Fruit fly (Drosophila melanogaster) whole organism, embryonic: Measurements from ENCODE around the gene VhaAC45RP.
A peak's percentile ranks its signal among the peaks of the same experiment; 100 is the strongest.

Experiments used
- Ada2b ChIP-seq: fragments of 200-800 bp; sonication (Bioruptor generic); IDR thresholded peaks from 2 replicates; pipeline ENCODE4 v1.3.6; 2022; ENCODE audit warnings: missing biosample characterization, missing genetic modification characterization
- Awh ChIP-seq: fragments of 200-800 bp; sonication (Bioruptor generic); IDR thresholded peaks from 2 replicates; pipeline ENCODE4, ENCODE4 v1.3.6; 2022; ENCODE audit warnings: missing biosample characterization, missing genetic modification characterization
- Bgb ChIP-seq: fragments of 200-800 bp; sonication (Bioruptor generic); IDR thresholded peaks from 2 replicates; pipeline ENCODE4 v1.3.6; 2022; ENCODE audit warnings: missing biosample characterization, missing genetic modification characterization; ENCODE audit not compliant: partially characterized antibody
- BtbVII ChIP-seq: fragments of 200-800 bp; sonication (Bioruptor generic); optimal IDR thresholded peaks from 3 replicates; lab custom pipeline; 2017; ENCODE audit warnings: missing biosample characterization, mild to moderate bottlenecking, missing genetic modification characterization
- CG10321 ChIP-seq: fragments of 200-800 bp; sonication (Bioruptor generic); IDR thresholded peaks from 2 replicates; pipeline ENCODE4 v1.3.6; 2022; ENCODE audit warnings: missing biosample characterization, missing genetic modification characterization
- CG11398 ChIP-seq: fragments of 200-800 bp; sonication (Bioruptor generic); optimal IDR thresholded peaks from 2 replicates; lab custom pipeline; 2016; ENCODE audit warnings: missing biosample characterization, missing genetic modification characterization
- CG12236 ChIP-seq: fragments of 200-800 bp; sonication (Bioruptor generic); optimal IDR thresholded peaks from 2 replicates; lab custom pipeline; 2016; ENCODE audit warnings: missing biosample characterization, missing genetic modification characterization
- CG12744 ChIP-seq: fragments of 200-800 bp; sonication (Bioruptor generic); optimal IDR thresholded peaks from 2 replicates; lab custom pipeline; 2016; ENCODE audit warnings: missing biosample characterization, missing genetic modification characterization
- CG12942 ChIP-seq: fragments of 200-800 bp; sonication (Bioruptor generic); optimal IDR thresholded peaks from 3 replicates; lab custom pipeline; 2016; ENCODE audit warnings: missing biosample characterization, missing genetic modification characterization
- CG2875 ChIP-seq: fragments of 200-800 bp; sonication (Bioruptor generic); optimal IDR thresholded peaks from 2 replicates; lab custom pipeline; 2017; ENCODE audit warnings: missing biosample characterization, mild to moderate bottlenecking, missing genetic modification characterization, missing genetic modification reagents
- CG31224 ChIP-seq: fragments of 200-800 bp; sonication (Bioruptor generic); IDR thresholded peaks from 2 replicates; pipeline ENCODE4 v1.3.6; 2022; ENCODE audit warnings: missing biosample characterization, missing genetic modification characterization
- CG4707 ChIP-seq: fragments of 200-800 bp; sonication (Bioruptor generic); optimal IDR thresholded peaks from 2 replicates; lab custom pipeline; 2018; ENCODE audit warnings: missing biosample characterization, mild to moderate bottlenecking, missing genetic modification characterization, moderate library complexity
- CG4820 ChIP-seq: fragments of 200-800 bp; sonication (Bioruptor generic); optimal IDR thresholded peaks from 3 replicates; lab custom pipeline; 2016; ENCODE audit warnings: missing biosample characterization, missing genetic modification characterization
- CG6654 ChIP-seq: fragments of 200-800 bp; sonication (Bioruptor generic); optimal IDR thresholded peaks from 2 replicates; lab custom pipeline; 2017; ENCODE audit warnings: missing biosample characterization, mild to moderate bottlenecking, missing genetic modification characterization
- CG6683 ChIP-seq: fragments of 200-800 bp; sonication (Bioruptor generic); optimal IDR thresholded peaks from 2 replicates; lab custom pipeline; 2017; ENCODE audit warnings: missing biosample characterization, mild to moderate bottlenecking, missing genetic modification characterization, missing genetic modification reagents
- CG7271 ChIP-seq: fragments of 200-800 bp; sonication (Bioruptor generic); optimal IDR thresholded peaks from 2 replicates; lab custom pipeline; 2018; ENCODE audit warnings: missing biosample characterization, mild to moderate bottlenecking, missing genetic modification characterization, moderate library complexity
- CG7556 ChIP-seq: fragments of 200-800 bp; sonication (Bioruptor generic); optimal IDR thresholded peaks from 2 replicates; lab custom pipeline; 2017; ENCODE audit warnings: missing biosample characterization, mild to moderate bottlenecking, missing genetic modification characterization
- CG7963 ChIP-seq: fragments of 200-800 bp; sonication (Bioruptor generic); IDR thresholded peaks from 3 replicates; pipeline ENCODE4 v1.3.6; 2022; ENCODE audit warnings: missing biosample characterization, missing genetic modification characterization; ENCODE audit not compliant: partially characterized antibody
- CHES-1-like ChIP-seq: fragments of 200-800 bp; sonication (Bioruptor generic); optimal IDR thresholded peaks from 2 replicates; lab custom pipeline; 2016; ENCODE audit warnings: missing biosample characterization, missing genetic modification characterization
- Camta ChIP-seq: fragments of 200-800 bp; sonication (Bioruptor generic); optimal IDR thresholded peaks from 2 replicates; lab custom pipeline; 2016; ENCODE audit warnings: missing biosample characterization, missing genetic modification characterization
- Chrac-16 ChIP-seq: fragments of 200-800 bp; sonication (Bioruptor generic); optimal IDR thresholded peaks from 3 replicates; lab custom pipeline; 2016; ENCODE audit warnings: missing biosample characterization, missing genetic modification characterization
- D19B ChIP-seq: fragments of 200-800 bp; sonication (Bioruptor generic); optimal IDR thresholded peaks from 2 replicates; lab custom pipeline; 2017; ENCODE audit warnings: missing biosample characterization, mild to moderate bottlenecking, missing genetic modification characterization
- Dek ChIP-seq: fragments of 200-800 bp; sonication (Bioruptor generic); optimal IDR thresholded peaks from 3 replicates; lab custom pipeline; 2019; ENCODE audit warnings: missing biosample characterization, mild to moderate bottlenecking, missing genetic modification characterization, moderate library complexity
- Dip2 ChIP-seq: fragments of 200-800 bp; sonication (Bioruptor generic); IDR thresholded peaks from 2 replicates; pipeline ENCODE4 v1.3.6; 2022; ENCODE audit warnings: missing biosample characterization, missing genetic modification characterization
- Doc3 ChIP-seq: fragments of 200-800 bp; sonication (Bioruptor generic); IDR thresholded peaks from 3 replicates; pipeline ENCODE4 v1.3.6; 2022; ENCODE audit warnings: missing biosample characterization, missing genetic modification characterization; ENCODE audit not compliant: partially characterized antibody
- Ets65A ChIP-seq: fragments of 200-800 bp; sonication (Bioruptor generic); peaks from one replicate; lab custom pipeline; 2016; ENCODE audit warnings: missing biosample characterization, missing genetic modification characterization
- Hmx ChIP-seq: fragments of 200-800 bp; sonication (Bioruptor generic); optimal IDR thresholded peaks from 2 replicates; lab custom pipeline; 2016; ENCODE audit warnings: missing biosample characterization, missing genetic modification characterization
- Hr39 ChIP-seq: fragments of >200 bp; optimal IDR thresholded peaks from 2 replicates; lab custom pipeline; 2017
- Med ChIP-seq: fragments of 200-800 bp; sonication (Bioruptor generic); peaks from one replicate; lab custom pipeline; 2016; ENCODE audit warnings: missing biosample characterization, missing genetic modification characterization, mild to moderate bottlenecking, inconsistent platforms, moderate library complexity
- Mes4 ChIP-seq: fragments of 200-800 bp; sonication (Bioruptor generic); optimal IDR thresholded peaks from 2 replicates; lab custom pipeline; 2016; ENCODE audit warnings: missing biosample characterization, missing genetic modification characterization
- NC2α ChIP-seq: fragments of 200-800 bp; sonication (Bioruptor generic); optimal IDR thresholded peaks from 2 replicates; lab custom pipeline; 2016; ENCODE audit warnings: missing biosample characterization, missing genetic modification characterization
- Nf-YC ChIP-seq: fragments of 200-800 bp; optimal IDR thresholded peaks from 3 replicates; lab custom pipeline; 2019; ENCODE audit warnings: missing biosample characterization, mild to moderate bottlenecking, missing genetic modification characterization, moderate library complexity
- Oli ChIP-seq: fragments of 200-800 bp; sonication (Bioruptor generic); optimal IDR thresholded peaks from 2 replicates; lab custom pipeline; 2018; ENCODE audit warnings: missing biosample characterization, mild to moderate bottlenecking, missing genetic modification characterization, moderate library complexity
- Sry-δ ChIP-seq: fragments of 200-800 bp; sonication (Bioruptor generic); optimal IDR thresholded peaks from 2 replicates; lab custom pipeline; 2016; ENCODE audit warnings: missing biosample characterization, missing genetic modification characterization
- Stat92E ChIP-seq, 3 experiments: fragments of >200 bp in 2 of 3; fragments of 200-800 bp in 1 of 3; sonication (Bioruptor generic) in 1 of 3; optimal IDR thresholded peaks; 2 replicates each; lab custom pipeline; 2017 to 2019; ENCODE audit warnings: missing biosample characterization in 3 of 3, missing genetic modification characterization in 3 of 3, mild to moderate bottlenecking in 1 of 3, moderate library complexity in 1 of 3
- ato ChIP-seq: fragments of 200-800 bp; sonication (Bioruptor generic); IDR thresholded peaks from 2 replicates; pipeline ENCODE4 v1.3.6; 2022; ENCODE audit warnings: missing biosample characterization, missing genetic modification characterization; ENCODE audit not compliant: partially characterized antibody
- bab2 ChIP-seq: fragments of 200-800 bp; sonication (Bioruptor generic); optimal IDR thresholded peaks from 2 replicates; lab custom pipeline; 2016; ENCODE audit warnings: missing biosample characterization, missing genetic modification characterization
- bowl ChIP-seq: fragments of 200-800 bp; sonication (Bioruptor generic); IDR thresholded peaks from 2 replicates; pipeline ENCODE4 v1.3.6; 2022; ENCODE audit warnings: missing biosample characterization, missing genetic modification characterization
- chn ChIP-seq: fragments of 200-800 bp; sonication (Bioruptor generic); optimal IDR thresholded peaks from 2 replicates; lab custom pipeline; 2016; ENCODE audit warnings: missing biosample characterization, missing genetic modification characterization
- dm ChIP-seq: fragments of 200-800 bp; sonication (Bioruptor generic); optimal IDR thresholded peaks from 3 replicates; lab custom pipeline; 2016; ENCODE audit warnings: missing biosample characterization, missing genetic modification characterization
- emc ChIP-seq: fragments of 200-800 bp; sonication (Bioruptor generic); optimal IDR thresholded peaks from 2 replicates; lab custom pipeline; 2016; ENCODE audit warnings: missing biosample characterization, missing genetic modification characterization
- esg ChIP-seq: fragments of 200-800 bp; sonication (Bioruptor generic); conservative IDR thresholded peaks from 2 replicates; pipeline ENCODE4 v1.3.6; 2022; ENCODE audit warnings: missing biosample characterization, missing genetic modification characterization
- eve ChIP-seq, 2 experiments: fragments of >200 bp; optimal IDR thresholded peaks; 2 replicates each; lab custom pipeline; 2017; ENCODE audit warnings: missing biosample characterization in 2 of 2, missing genetic modification characterization in 2 of 2
- eyg ChIP-seq: fragments of 200-800 bp; sonication (Bioruptor generic); optimal IDR thresholded peaks from 3 replicates; lab custom pipeline; 2016; ENCODE audit warnings: missing biosample characterization, missing genetic modification characterization
- mirr ChIP-seq: fragments of 200-800 bp; sonication (Bioruptor generic); optimal IDR thresholded peaks from 3 replicates; lab custom pipeline; 2018; ENCODE audit warnings: missing biosample characterization, mild to moderate bottlenecking, missing genetic modification characterization
- oc ChIP-seq: fragments of 200-800 bp; sonication (Bioruptor generic); optimal IDR thresholded peaks from 2 replicates; lab custom pipeline; 2018; ENCODE audit warnings: missing biosample characterization, mild to moderate bottlenecking, missing genetic modification characterization, moderate library complexity
- pros ChIP-seq: fragments of 200-800 bp; sonication (Bioruptor generic); optimal IDR thresholded peaks from 3 replicates; lab custom pipeline; 2019; ENCODE audit warnings: missing biosample characterization, mild to moderate bottlenecking, missing genetic modification characterization, moderate library complexity
- ranshi ChIP-seq: fragments of 200-800 bp; sonication (Bioruptor generic); IDR thresholded peaks from 2 replicates; pipeline ENCODE4 v1.3.6; 2022; ENCODE audit warnings: missing biosample characterization, missing genetic modification characterization
- scrt ChIP-seq: fragments of 200-800 bp; sonication (Bioruptor generic); optimal IDR thresholded peaks from 2 replicates; lab custom pipeline; 2018; ENCODE audit warnings: missing biosample characterization, mild to moderate bottlenecking, missing genetic modification characterization, moderate library complexity
- seq ChIP-seq: fragments of 200-800 bp; sonication (Bioruptor generic); IDR thresholded peaks from 2 replicates; pipeline ENCODE4 v1.3.6; 2022; ENCODE audit warnings: missing biosample characterization, missing genetic modification characterization
- sima ChIP-seq: fragments of 200-800 bp; sonication (Bioruptor generic); optimal IDR thresholded peaks from 2 replicates; lab custom pipeline; 2016; ENCODE audit warnings: missing biosample characterization, missing genetic modification characterization
- slou ChIP-seq: fragments of 200-800 bp; sonication (Bioruptor generic); optimal IDR thresholded peaks from 3 replicates; lab custom pipeline; 2016; ENCODE audit warnings: missing biosample characterization, missing genetic modification characterization

VhaAC45RP gene

dm6 chr3R:30200091-30200698, 34.0 kb upstream of the VhaAC45RP start (continued):
- TF ChIP-seq CG4707 (GFP tag; lab: Kevin White, UChicago) (no peak), CG12236 (no peak), eve (GFP tag; optimal IDR thresholded peaks at IDR 0.05; lab: Kevin White, UChicago) (no peak), CG12942 (no peak), oc (tag; lab: Kevin White, UChicago) (no peak), Ada2b (GFP tag; lab: Robert Waterston, UW) (0 out of 2 replicates have a peak, but pooled peaks have one; percentile 25), seq (GFP tag; lab: Robert Waterston, UW) (no peak), D19B (GFP tag; lab: Kevin White, UChicago) (peak; percentile 75), Hr39 (no peak), CG12744 (GFP tag; lab: Kevin White, UChicago) (no peak), bowl (GFP tag; lab: Robert Waterston, UW) (no peak), CG31224 (GFP tag; lab: Robert Waterston, UW) (no peak), CG2875 (no peak), ato (no peak), Hmx (GFP tag; lab: Kevin White, UChicago) (no peak), CG11398 (GFP tag; lab: Kevin White, UChicago) (no peak), CG6683 (GFP tag; lab: Kevin White, UChicago) (no peak), Oli (tag; lab: Kevin White, UChicago) (peak; percentile 8), CG7963 (GFP tag; lab: Robert Waterston, UW) (no peak), Mes4 (GFP tag; lab: Kevin White, UChicago) (no peak), chn (GFP tag; lab: Kevin White, UChicago) (no peak), CG7556 (no peak), Dek (tag; lab: Kevin White, UChicago) (no peak), CHES-1-like (peak; percentile 15), Bgb (GFP tag; lab: Robert Waterston, UW) (no peak), CG6654 (no peak), emc (no peak), Ets65A (GFP tag; lab: Kevin White, UChicago) (no peak), ranshi (0 out of 2 replicates have a peak, but pooled peaks have one; percentile 20), sima (GFP tag; lab: Kevin White, UChicago) (no peak), CG10321 (GFP tag; lab: Robert Waterston, UW) (no peak), bab2 (no peak), Stat92E (GFP tag; optimal IDR thresholded peaks at IDR 0.05; lab: Kevin White, UChicago) (no peak), Camta (GFP tag; lab: Kevin White, UChicago) (no peak), pros (GFP tag; lab: Kevin White, UChicago) (no peak), esg (GFP tag; lab: Robert Waterston, UW) (no peak), BtbVII (GFP tag; lab: Kevin White, UChicago) (no peak), Sry-δ (GFP tag; lab: Kevin White, UChicago) (no peak), slou (GFP tag; lab: Kevin White, UChicago) (no peak), mirr (GFP tag; lab: Kevin White, UChicago) (peak; percentile 22), eyg (GFP tag; lab: Kevin White, UChicago) (no peak), Med (GFP tag; lab: Kevin White, UChicago) (peak; percentile 78), Nf-YC (tag; lab: Kevin White, UChicago) (no peak), Dip2 (no peak), Chrac-16 (GFP tag; lab: Kevin White, UChicago) (no peak), scrt (GFP tag; lab: Kevin White, UChicago) (no peak), CG4820 (GFP tag; lab: Kevin White, UChicago) (no peak), Awh (GFP tag; lab: Robert Waterston, UW) (no peak), NC2α (GFP tag; lab: Kevin White, UChicago) (no peak), dm (GFP tag; lab: Kevin White, UChicago) (no peak), CG7271 (tag; lab: Kevin White, UChicago) (no peak), Doc3 (GFP tag; lab: Robert Waterston, UW) (no peak)
